Worm (Caenorhabditis elegans) whole organism, young adult: Measurements from ENCODE around the gene dhhc-4.
A peak's percentile ranks its signal among the peaks of the same experiment; 100 is the strongest.

Source experiments
- F10E7.11 ChIP-seq: sonication (generic microtip); optimal IDR thresholded peaks from 2 replicates; lab custom pipeline; 2017; ENCODE audit warnings: mild to moderate bottlenecking, missing genetic modification characterization, moderate library complexity, missing compliant biosample characterization
- Y79H2A.3 ChIP-seq: fragments of 200-800 bp; sonication (Bioruptor generic); conservative IDR thresholded peaks from 2 replicates; pipeline ENCODE4 v1.3.6; 2022; ENCODE audit warnings: missing genetic modification reagents, missing genetic modification characterization, missing compliant biosample characterization
- ama-1 ChIP-seq, 3 experiments: fragments of 150-350 bp in 1 of 3; sonication (generic microtip) in 2 of 3; optimal IDR thresholded peaks; 2 replicates each; lab custom pipeline; 2014 to 2018; ENCODE audit warnings: missing biosample characterization in 2 of 3, missing genetic modification characterization in 2 of 3, missing genetic modification reagents in 2 of 3
- him-1 ChIP-seq: sonication (generic microtip); optimal IDR thresholded peaks from 2 replicates; lab custom pipeline; 2016; ENCODE audit warnings: missing genotype, missing genetic modification reagents, missing genetic modification characterization, missing compliant biosample characterization
- lin-40 ChIP-seq: sonication (generic microtip); optimal IDR thresholded peaks from 2 replicates; lab custom pipeline; 2016; ENCODE audit warnings: missing genetic modification characterization, mild to moderate bottlenecking, missing compliant biosample characterization, missing genotype, missing genetic modification reagents
- mcd-1 ChIP-seq: fragments of 200-800 bp; sonication (Bioruptor generic); IDR thresholded peaks from 2 replicates; pipeline ENCODE4 v1.3.6; 2022; ENCODE audit warnings: missing genetic modification reagents, missing genetic modification characterization, missing compliant biosample characterization
- mel-28 ChIP-seq: sonication (generic microtip); optimal IDR thresholded peaks from 2 replicates; lab custom pipeline; 2016; ENCODE audit warnings: borderline replicate concordance, mild to moderate bottlenecking, missing genetic modification characterization, missing compliant biosample characterization
- nfya-1 ChIP-seq: sonication (generic microtip); optimal IDR thresholded peaks from 2 replicates; lab custom pipeline; 2017; ENCODE audit warnings: antibody characterized with exemption, missing compliant biosample characterization, missing genetic modification characterization, borderline replicate concordance; ENCODE audit not compliant: insufficient read depth
- pha-4 ChIP-seq: fragments of 150-350 bp; sonication (generic microtip); optimal IDR thresholded peaks from 2 replicates; lab custom pipeline; 2014; ENCODE audit warnings: missing biosample characterization, missing genetic modification reagents, missing genetic modification characterization
- unc-62 ChIP-seq: fragments of 150-350 bp; optimal IDR thresholded peaks from 2 replicates; lab custom pipeline; 2014; ENCODE audit warnings: missing biosample characterization, missing genetic modification reagents, missing genetic modification characterization
- xnd-1 ChIP-seq: sonication (generic microtip); optimal IDR thresholded peaks from 2 replicates; lab custom pipeline; 2016; ENCODE audit warnings: missing genotype, missing genetic modification reagents, missing genetic modification characterization, missing compliant biosample characterization

ce11 chrIII:9910608-9911479 lies 43.3 kb upstream of the dhhc-4 start, which contains the start of the genes cyld-1 and F40F12.9:
- TF ChIP-seq mel-28 (tag; lab: Kevin White, UChicago) (no peak), ama-1 (optimal IDR thresholded peaks at IDR 0.05; lab: Kevin White, UChicago) (no peak), ama-1 (GFP tag; optimal IDR thresholded peaks at IDR 0.05; lab: Kevin White, UChicago) (no peak), xnd-1 (tag; lab: Kevin White, UChicago) (peak; percentile 6), him-1 (no peak), unc-62 (GFP tag; lab: Kevin White, UChicago) (no peak), F10E7.11 (tag; lab: Kevin White, UChicago) (no peak), pha-4 (tag; lab: Kevin White, UChicago) (no peak), Y79H2A.3 (GFP tag; lab: Robert Waterston, UW) (no peak), lin-40 (tag; lab: Kevin White, UChicago) (no peak), mcd-1 (GFP tag; lab: Robert Waterston, UW) (no peak), nfya-1 (no peak)
